Worm (Caenorhabditis elegans): Measurements from ENCODE around the gene F41B5.1.

- no peak for TF ChIP-seq hlh-12 (tag; optimal IDR thresholded peaks at IDR 0.05)
- TF ChIP-seq akir-1 (GFP tag; optimal IDR thresholded peaks at IDR 0.05) = no peak
- no peak for TF ChIP-seq let-526 (GFP tag; IDR thresholded peaks at IDR 0.05)
- no peak for TF ChIP-seq Y67H2A.10 (GFP tag; conservative IDR thresholded peaks at IDR 0.05)
- TF ChIP-seq F10E7.11 (tag; optimal IDR thresholded peaks at IDR 0.05) = no peak
- no peak for TF ChIP-seq sptf-2 (GFP tag; optimal IDR thresholded peaks at IDR 0.05)
- TF ChIP-seq him-1 (tag; optimal IDR thresholded peaks at IDR 0.05) = no peak
- TF ChIP-seq ama-1 (optimal IDR thresholded peaks at IDR 0.05) = no peak
- no peak for TF ChIP-seq ama-1 (GFP tag; optimal IDR thresholded peaks at IDR 0.05)
- no peak for TF ChIP-seq chd-7 (tag; optimal IDR thresholded peaks at IDR 0.05)
- TF ChIP-seq F49E8.2 (tag; optimal IDR thresholded peaks at IDR 0.05; ENCODE audit: insufficient read depth) = no peak
Measured at ce11 chrV:2290329-2290728, 35.0 kb downstream of the F41B5.1 start, which contains the start of gene nhr-225.
